Worm (Caenorhabditis elegans) whole organism, L1 larva: Measurements from ENCODE around the gene gst-41.

Source experiments
- C04F5.9 ChIP-seq: sonication (generic microtip); optimal IDR thresholded peaks from 2 replicates; lab custom pipeline; 2016; ENCODE audit warnings: missing genetic modification characterization, missing compliant biosample characterization
- C16A3.4 ChIP-seq: fragments of 150-350 bp; optimal IDR thresholded peaks from 2 replicates; lab custom pipeline; 2014; ENCODE audit warnings: missing biosample characterization, missing genetic modification characterization
- C34B4.2 ChIP-seq: sonication (generic microtip); optimal IDR thresholded peaks from 2 replicates; lab custom pipeline; 2017; ENCODE audit warnings: mild to moderate bottlenecking, missing genetic modification characterization, missing compliant biosample characterization
- Y116A8C.19 ChIP-seq: sonication (generic microtip); optimal IDR thresholded peaks from 2 replicates; lab custom pipeline; 2016; ENCODE audit warnings: missing compliant biosample characterization, missing genetic modification characterization, borderline replicate concordance
- aha-1 ChIP-seq: fragments of 150-350 bp; optimal IDR thresholded peaks from 2 replicates; lab custom pipeline; 2014; ENCODE audit warnings: missing biosample characterization, missing genetic modification characterization
- alr-1 ChIP-seq: fragments of 200-800 bp; sonication (Bioruptor generic); optimal IDR thresholded peaks from 2 replicates; lab custom pipeline; 2018; ENCODE audit warnings: borderline replicate concordance, mild to moderate bottlenecking, missing genetic modification characterization, missing compliant biosample characterization
- blmp-1 ChIP-seq: fragments of 150-350 bp; optimal IDR thresholded peaks from 2 replicates; lab custom pipeline; 2014; ENCODE audit warnings: missing biosample characterization, missing genetic modification characterization
- ceh-8 ChIP-seq: fragments of 200-800 bp; sonication (Bioruptor generic); optimal IDR thresholded peaks from 2 replicates; lab custom pipeline; 2018; ENCODE audit warnings: mild to moderate bottlenecking, missing genetic modification characterization, moderate library complexity, missing compliant biosample characterization
- ceh-82 ChIP-seq, 3 experiments: fragments of 150-350 bp in 1 of 3; sonication (generic microtip) in 2 of 3; optimal IDR thresholded peaks; 2 replicates each; lab custom pipeline; 2014 to 2017; ENCODE audit warnings: missing biosample characterization in 3 of 3, missing genetic modification characterization in 3 of 3
- ceh-88 ChIP-seq: fragments of 200-800 bp; sonication (Bioruptor generic); IDR thresholded peaks from 2 replicates; pipeline ENCODE4 v1.3.6; 2022; ENCODE audit warnings: missing genetic modification characterization, missing compliant biosample characterization
- ces-1 ChIP-seq: fragments of 150-350 bp; optimal IDR thresholded peaks from 2 replicates; lab custom pipeline; 2014; ENCODE audit warnings: missing biosample characterization, missing genetic modification reagents, missing genetic modification characterization
- dsc-1 ChIP-seq: sonication (generic microtip); optimal IDR thresholded peaks from 2 replicates; lab custom pipeline; 2016; ENCODE audit warnings: mild to moderate bottlenecking, missing genetic modification characterization, missing compliant biosample characterization
- efl-1 ChIP-seq, 4 experiments: fragments of 150-350 bp; optimal IDR thresholded peaks in 3 of 4; peaks in 1 of 4; 1 replicate in 1 of 4; 2 replicates in 3 of 4; lab custom pipeline; 2014; ENCODE audit warnings: missing biosample characterization in 2 of 4, missing genetic modification characterization in 2 of 4, missing genetic modification reagents in 2 of 4
- egl-27 ChIP-seq, 2 experiments: fragments of 150-350 bp in 1 of 2; sonication (generic microtip); optimal IDR thresholded peaks; 3 replicates each; lab custom pipeline; 2017 to 2018; ENCODE audit warnings: missing biosample characterization in 2 of 2, missing genetic modification characterization in 2 of 2, missing genetic modification reagents in 2 of 2
- fkh-10 ChIP-seq: sonication (generic microtip); optimal IDR thresholded peaks from 2 replicates; lab custom pipeline; 2017; ENCODE audit warnings: missing biosample characterization, missing genetic modification reagents, missing genetic modification characterization
- fkh-8 ChIP-seq: sonication (generic microtip); optimal IDR thresholded peaks from 2 replicates; lab custom pipeline; 2016; ENCODE audit warnings: mild to moderate bottlenecking, missing genetic modification characterization, missing compliant biosample characterization
- hlh-17 ChIP-seq: fragments of 200-800 bp; sonication (Bioruptor generic); optimal IDR thresholded peaks from 2 replicates; lab custom pipeline; 2018; ENCODE audit warnings: missing genetic modification characterization, mild to moderate bottlenecking, missing compliant biosample characterization, moderate library complexity, borderline replicate concordance
- hlh-4 ChIP-seq: sonication (generic microtip); optimal IDR thresholded peaks from 2 replicates; lab custom pipeline; 2016; ENCODE audit warnings: mild to moderate bottlenecking, missing genetic modification characterization, missing compliant biosample characterization
- irx-1 ChIP-seq: sonication (generic microtip); optimal IDR thresholded peaks from 2 replicates; lab custom pipeline; 2016; ENCODE audit warnings: missing genetic modification characterization, missing compliant biosample characterization
- isw-1 ChIP-seq: fragments of 200-800 bp; sonication (Bioruptor generic); IDR thresholded peaks from 2 replicates; pipeline ENCODE4 v1.3.6; 2022; ENCODE audit warnings: missing genetic modification characterization, missing compliant biosample characterization
- jun-1 ChIP-seq: fragments of 150-350 bp; optimal IDR thresholded peaks from 2 replicates; lab custom pipeline; 2014; ENCODE audit warnings: missing biosample characterization, missing genetic modification reagents, missing genetic modification characterization
- lin-14 ChIP-seq: fragments of 200-800 bp; sonication (Bioruptor generic); optimal IDR thresholded peaks from 2 replicates; lab custom pipeline; 2018; ENCODE audit warnings: mild to moderate bottlenecking, missing genetic modification characterization, moderate library complexity, missing compliant biosample characterization
- mab-9 ChIP-seq: fragments of 200-800 bp; sonication (Bioruptor generic); IDR thresholded peaks from 2 replicates; pipeline ENCODE4 v1.3.6; 2022; ENCODE audit warnings: missing genetic modification reagents, missing genetic modification characterization, missing compliant biosample characterization
- mef-2 ChIP-seq: fragments of 150-350 bp; optimal IDR thresholded peaks from 2 replicates; lab custom pipeline; 2014; ENCODE audit warnings: missing biosample characterization, missing genetic modification characterization
- nhr-11 ChIP-seq: fragments of 150-350 bp; optimal IDR thresholded peaks from 2 replicates; lab custom pipeline; 2014; ENCODE audit warnings: missing biosample characterization, missing genetic modification characterization
- nhr-12 ChIP-seq: sonication (generic microtip); optimal IDR thresholded peaks from 2 replicates; lab custom pipeline; 2017; ENCODE audit warnings: missing biosample characterization, missing genetic modification characterization
- nhr-19 ChIP-seq: fragments of 200-800 bp; sonication (Bioruptor generic); conservative IDR thresholded peaks from 2 replicates; pipeline ENCODE4 v1.3.6; 2022; ENCODE audit warnings: missing genetic modification characterization, missing compliant biosample characterization
- nhr-47 ChIP-seq: sonication (generic microtip); optimal IDR thresholded peaks from 2 replicates; lab custom pipeline; 2016; ENCODE audit warnings: mild to moderate bottlenecking, missing genetic modification characterization, moderate library complexity, missing compliant biosample characterization
- nhr-71 ChIP-seq: sonication (generic microtip); optimal IDR thresholded peaks from 2 replicates; lab custom pipeline; 2016; ENCODE audit warnings: mild to moderate bottlenecking, missing genetic modification characterization, moderate library complexity, missing compliant biosample characterization
- nhr-77 ChIP-seq: fragments of 150-350 bp; optimal IDR thresholded peaks from 2 replicates; lab custom pipeline; 2014; ENCODE audit warnings: missing biosample characterization, missing genetic modification characterization
- nhr-85 ChIP-seq: sonication (generic microtip); peaks from one replicate; lab custom pipeline; 2016; ENCODE audit warnings: missing genetic modification characterization, inconsistent platforms, missing compliant biosample characterization
- pag-3 ChIP-seq: sonication (generic microtip); optimal IDR thresholded peaks from 2 replicates; lab custom pipeline; 2017; ENCODE audit warnings: missing genetic modification characterization, mild to moderate bottlenecking, missing compliant biosample characterization, antibody characterized with exemption, borderline replicate concordance; ENCODE audit not compliant: insufficient read depth
- pax-3 ChIP-seq: fragments of 200-800 bp; sonication (Bioruptor generic); optimal IDR thresholded peaks from 2 replicates; lab custom pipeline; 2018; ENCODE audit warnings: mild to moderate bottlenecking, missing genetic modification characterization, moderate library complexity, missing compliant biosample characterization
- snu-23 ChIP-seq: sonication (generic microtip); optimal IDR thresholded peaks from 2 replicates; lab custom pipeline; 2016; ENCODE audit warnings: missing genetic modification characterization, missing compliant biosample characterization
- unc-130 ChIP-seq: fragments of 150-350 bp; optimal IDR thresholded peaks from 2 replicates; lab custom pipeline; 2017; ENCODE audit warnings: missing biosample characterization, missing genetic modification characterization, inconsistent platforms
- unc-62 ChIP-seq: fragments of 150-350 bp; optimal IDR thresholded peaks from 2 replicates; lab custom pipeline; 2014; ENCODE audit warnings: missing biosample characterization, missing genetic modification reagents, missing genetic modification characterization
- unc-86 ChIP-seq: sonication (generic microtip); optimal IDR thresholded peaks from 2 replicates; lab custom pipeline; 2016; ENCODE audit warnings: missing genetic modification characterization, missing compliant biosample characterization

gst-41 gene

ce11 chrV:7386052-7386573 lies 13.0 kb downstream of the gst-41 start, which contains the start of gene srp-6:
TSS of gene srp-6 (minus strand) at chrV:7386102.
- TF ChIP-seq efl-1 (optimal IDR thresholded peaks at IDR 0.05; lab: Kevin White, UChicago), result no peak
- peak in 1 of 2 experiments; percentile 5 for TF ChIP-seq efl-1 (GFP tag; optimal IDR thresholded peaks at IDR 0.05 in 1 of 2; lab: Kevin White, UChicago)
- no peak for TF ChIP-seq C34B4.2 (tag; lab: Kevin White, UChicago)
- no peak for TF ChIP-seq fkh-10 (GFP tag; lab: Kevin White, UChicago)
- TF ChIP-seq unc-62 (GFP tag; lab: Kevin White, UChicago), result no peak
- no peak for TF ChIP-seq ces-1 (GFP tag; lab: Kevin White, UChicago)
- no peak for TF ChIP-seq nhr-77
- peak; percentile 42 for TF ChIP-seq fkh-8 (tag; lab: Kevin White, UChicago)
- TF ChIP-seq snu-23 (GFP tag; lab: Kevin White, UChicago), result no peak
- TF ChIP-seq dsc-1 (tag; lab: Kevin White, UChicago), result no peak
- TF ChIP-seq ceh-8 (GFP tag; lab: Kevin White, UChicago), result no peak
- no peak for TF ChIP-seq C16A3.4 (tag; lab: Kevin White, UChicago)
- no peak for TF ChIP-seq isw-1 (GFP tag; lab: Robert Waterston, UW)
- no peak for TF ChIP-seq irx-1 (tag; lab: Kevin White, UChicago)
- peak; percentile 35 for TF ChIP-seq blmp-1 (tag; lab: Kevin White, UChicago)
- TF ChIP-seq nhr-19, result no peak
- no peak for TF ChIP-seq ceh-82 (tag; optimal IDR thresholded peaks at IDR 0.05; lab: Kevin White, UChicago)
- no peak for TF ChIP-seq nhr-47 (tag; lab: Kevin White, UChicago)
- no peak for TF ChIP-seq Y116A8C.19
- no peak for TF ChIP-seq aha-1 (tag; lab: Kevin White, UChicago)
- no peak for TF ChIP-seq mab-9
- no peak for TF ChIP-seq C04F5.9 (tag; lab: Kevin White, UChicago)
- no peak for TF ChIP-seq pag-3 (tag; lab: Kevin White, UChicago)
- no peak for TF ChIP-seq alr-1 (tag; lab: Kevin White, UChicago)
- TF ChIP-seq lin-14, result peak; percentile 37
- no peak for TF ChIP-seq unc-130 (tag; lab: Kevin White, UChicago)
- no peak for TF ChIP-seq nhr-12 (tag; lab: Kevin White, UChicago)
- TF ChIP-seq ceh-88 (GFP tag; lab: Robert Waterston, UW), result no peak
- TF ChIP-seq pax-3 (tag; lab: Kevin White, UChicago), result no peak
- TF ChIP-seq unc-86 (tag; lab: Kevin White, UChicago), result no peak
- no peak for TF ChIP-seq mef-2 (tag; lab: Kevin White, UChicago)
- no peak for TF ChIP-seq egl-27 (tag; optimal IDR thresholded peaks at IDR 0.05; lab: Kevin White, UChicago)
- TF ChIP-seq hlh-4 (tag; lab: Kevin White, UChicago), result peak; percentile 57
- TF ChIP-seq hlh-17 (GFP tag; lab: Kevin White, UChicago), result no peak
- TF ChIP-seq nhr-11 (tag; lab: Kevin White, UChicago), result no peak
- TF ChIP-seq nhr-71 (tag; lab: Kevin White, UChicago), result peak; percentile 47

- peak; percentile 63 for TF ChIP-seq nhr-85
- TF ChIP-seq blmp-1 (tag; lab: Kevin White, UChicago), result peak; percentile 22
- TF ChIP-seq unc-62 (GFP tag; lab: Kevin White, UChicago), result no peak
These were observed 18.1 kb downstream of the gst-41 start, which contains the start of gene C03G6.17 for ce11 chrV:7381008-7381407. TSS of gene C03G6.17 (minus strand) at chrV:7381108.

- TF ChIP-seq ceh-8 (GFP tag; lab: Kevin White, UChicago), result peak; percentile 40
- TF ChIP-seq jun-1 (tag; lab: Kevin White, UChicago), result no peak
These were observed 19.7 kb downstream of the gst-41 start, which contains the start of gene srsx-24 for ce11 chrV:7379384-7379783. TSS of gene srsx-24 (minus strand) at chrV:7379484.
